Worm (Caenorhabditis elegans) whole organism, young adult: ENCODE measurements around the gene B0416.4.

ENCODE experiments used
- attf-5 ChIP-seq: fragments of 200-800 bp; sonication (Bioruptor generic); optimal IDR thresholded peaks from 2 replicates; lab custom pipeline; 2018; ENCODE audit warnings: mild to moderate bottlenecking, missing genetic modification characterization, missing compliant biosample characterization
- attf-6 ChIP-seq: fragments of 200-800 bp; sonication (Bioruptor generic); IDR thresholded peaks from 2 replicates; pipeline ENCODE4 v1.3.6; 2022; ENCODE audit warnings: missing genetic modification reagents, missing genetic modification characterization, missing compliant biosample characterization
- gei-17 ChIP-seq: fragments of 200-800 bp; sonication (Bioruptor generic); optimal IDR thresholded peaks from 2 replicates; lab custom pipeline; 2018; ENCODE audit warnings: mild to moderate bottlenecking, missing genetic modification characterization, missing compliant biosample characterization
- hsf-1 ChIP-seq: fragments of 200-800 bp; sonication (Bioruptor generic); IDR thresholded peaks from 2 replicates; pipeline ENCODE4 v1.3.6; 2022; ENCODE audit warnings: missing genetic modification reagents, missing genetic modification characterization, missing compliant biosample characterization
- ztf-25 ChIP-seq: fragments of 200-800 bp; sonication (Bioruptor generic); IDR thresholded peaks from 2 replicates; pipeline ENCODE4 v1.3.6; 2022; ENCODE audit warnings: missing genetic modification reagents, missing genetic modification characterization, missing compliant biosample characterization

ce11 chrX:9303422-9303821, 24.7 kb downstream of the B0416.4 start, which contains the start of gene tmc-2:
- no peak for TF ChIP-seq gei-17 (GFP tag; lab: Kevin White, UChicago)
- TF ChIP-seq attf-6, result no peak
- TF ChIP-seq hsf-1 (GFP tag; lab: Robert Waterston, UW), result no peak
- TF ChIP-seq ztf-25, result no peak
- no peak for TF ChIP-seq attf-5 (GFP tag; lab: Kevin White, UChicago)
